Fruit fly (Drosophila melanogaster) whole organism, prepupa: Measurements from ENCODE around the gene CG14079.
A peak's percentile ranks its signal among the peaks of the same experiment; 100 is the strongest.

ENCODE experiments used
- Blimp-1 ChIP-seq: fragments of 200-800 bp; sonication (Bioruptor generic); optimal IDR thresholded peaks from 3 replicates; lab custom pipeline; 2017; ENCODE audit warnings: missing biosample characterization, missing genetic modification characterization, mild to moderate bottlenecking, moderate library complexity, missing genetic modification reagents
- CG10669 ChIP-seq: fragments of 200-800 bp; sonication (Bioruptor generic); optimal IDR thresholded peaks from 3 replicates; lab custom pipeline; 2018; ENCODE audit warnings: missing biosample characterization, mild to moderate bottlenecking, missing genetic modification characterization, moderate library complexity
- CG11294 ChIP-seq: fragments of 200-800 bp; sonication (Bioruptor generic); IDR thresholded peaks from 2 replicates; pipeline ENCODE4 v1.3.6; 2022; ENCODE audit warnings: missing biosample characterization, missing genetic modification characterization
- CG11762 ChIP-seq: fragments of 200-800 bp; sonication (Bioruptor generic); optimal IDR thresholded peaks from 3 replicates; lab custom pipeline; 2016; ENCODE audit warnings: missing biosample characterization, missing genetic modification characterization; ENCODE audit not compliant: insufficient read depth
- CG11902 ChIP-seq: fragments of 200-800 bp; sonication (Bioruptor generic); optimal IDR thresholded peaks from 3 replicates; lab custom pipeline; 2016; ENCODE audit warnings: missing biosample characterization, missing genetic modification characterization
- CG15336 ChIP-seq: fragments of 200-800 bp; sonication (Bioruptor generic); IDR thresholded peaks from 2 replicates; pipeline ENCODE4 v1.3.6; 2022; ENCODE audit warnings: missing biosample characterization, missing genetic modification characterization
- CG3032 ChIP-seq: fragments of 200-800 bp; optimal IDR thresholded peaks from 2 replicates; lab custom pipeline; 2019; ENCODE audit warnings: missing biosample characterization, mild to moderate bottlenecking, missing genetic modification characterization, moderate library complexity
- CG31627 ChIP-seq: fragments of 200-800 bp; sonication (Bioruptor generic); optimal IDR thresholded peaks from 3 replicates; lab custom pipeline; 2016; ENCODE audit warnings: missing biosample characterization, missing genetic modification characterization
- CG32006 ChIP-seq: fragments of 200-800 bp; sonication (Bioruptor generic); optimal IDR thresholded peaks from 3 replicates; lab custom pipeline; 2017; ENCODE audit warnings: missing biosample characterization, mild to moderate bottlenecking, missing genetic modification characterization
- CG34406 ChIP-seq: fragments of 200-800 bp; sonication (Bioruptor generic); optimal IDR thresholded peaks from 3 replicates; lab custom pipeline; 2016; ENCODE audit warnings: missing biosample characterization, missing genetic modification characterization
- CG3919 ChIP-seq: fragments of 200-800 bp; sonication (Bioruptor generic); optimal IDR thresholded peaks from 3 replicates; lab custom pipeline; 2016; ENCODE audit warnings: missing biosample characterization, missing genetic modification characterization
- CG6163 ChIP-seq: fragments of 200-800 bp; sonication (Bioruptor generic); IDR thresholded peaks from 3 replicates; pipeline ENCODE4 v1.3.6; 2022; ENCODE audit warnings: missing biosample characterization, missing genetic modification characterization
- CG6276 ChIP-seq: fragments of 200-800 bp; sonication (Bioruptor generic); optimal IDR thresholded peaks from 2 replicates; lab custom pipeline; 2017; ENCODE audit warnings: missing biosample characterization, mild to moderate bottlenecking, missing genetic modification characterization
- CG6854 ChIP-seq: fragments of 200-800 bp; sonication (Bioruptor generic); optimal IDR thresholded peaks from 2 replicates; lab custom pipeline; 2017; ENCODE audit warnings: missing biosample characterization, mild to moderate bottlenecking, missing genetic modification characterization
- CG9139 ChIP-seq: fragments of 200-800 bp; sonication (Bioruptor generic); optimal IDR thresholded peaks from 3 replicates; lab custom pipeline; 2017; ENCODE audit warnings: missing biosample characterization, mild to moderate bottlenecking, missing genetic modification characterization
- Eip78C ChIP-seq: fragments of 200-800 bp; sonication (Bioruptor generic); peaks from one replicate; lab custom pipeline; 2016; ENCODE audit warnings: missing biosample characterization, missing genetic modification characterization
- Gug ChIP-seq: fragments of 200-800 bp; sonication (Bioruptor generic); IDR thresholded peaks from 2 replicates; pipeline ENCODE4 v1.3.6; 2022; ENCODE audit warnings: missing biosample characterization, missing genetic modification characterization
- Hr39 ChIP-seq: fragments of 200-800 bp; sonication (Bioruptor generic); optimal IDR thresholded peaks from 2 replicates; lab custom pipeline; 2016; ENCODE audit warnings: missing biosample characterization, missing genetic modification characterization
- Met ChIP-seq: fragments of 200-800 bp; sonication (Bioruptor generic); optimal IDR thresholded peaks from 3 replicates; lab custom pipeline; 2016; ENCODE audit warnings: missing biosample characterization, missing genetic modification characterization
- Smox ChIP-seq: fragments of 200-800 bp; sonication (Bioruptor generic); optimal IDR thresholded peaks from 3 replicates; lab custom pipeline; 2016; ENCODE audit warnings: missing biosample characterization, missing genetic modification characterization
- Sox102F ChIP-seq: fragments of 200-800 bp; sonication (Bioruptor generic); optimal IDR thresholded peaks from 2 replicates; lab custom pipeline; 2016; ENCODE audit warnings: missing biosample characterization, mild to moderate bottlenecking, missing genetic modification characterization
- achi ChIP-seq: fragments of 200-800 bp; sonication (Bioruptor generic); optimal IDR thresholded peaks from 3 replicates; lab custom pipeline; 2016; ENCODE audit warnings: missing biosample characterization, missing genetic modification characterization
- cyc ChIP-seq: fragments of 200-800 bp; sonication (Bioruptor generic); optimal IDR thresholded peaks from 3 replicates; lab custom pipeline; 2016; ENCODE audit warnings: missing biosample characterization, missing genetic modification characterization
- dac ChIP-seq: fragments of 200-800 bp; sonication (Bioruptor generic); optimal IDR thresholded peaks from 2 replicates; lab custom pipeline; 2017; ENCODE audit warnings: missing biosample characterization, mild to moderate bottlenecking, missing genetic modification characterization
- esn ChIP-seq: fragments of 200-800 bp; sonication (Bioruptor generic); optimal IDR thresholded peaks from 2 replicates; lab custom pipeline; 2016; ENCODE audit warnings: missing biosample characterization, mild to moderate bottlenecking, missing genetic modification characterization, moderate library complexity
- fd59A ChIP-seq: fragments of 200-800 bp; sonication (Bioruptor generic); optimal IDR thresholded peaks from 2 replicates; lab custom pipeline; 2017; ENCODE audit warnings: missing biosample characterization, mild to moderate bottlenecking, missing genetic modification characterization, missing genetic modification reagents
- net ChIP-seq: fragments of 200-800 bp; sonication (Bioruptor generic); optimal IDR thresholded peaks from 3 replicates; lab custom pipeline; 2016; ENCODE audit warnings: missing biosample characterization, missing genetic modification characterization
- ss ChIP-seq, 2 experiments: fragments of 200-800 bp; sonication (Bioruptor generic); optimal IDR thresholded peaks; 2 replicates in 1 of 2; 3 replicates in 1 of 2; lab custom pipeline; 2017 to 2018; ENCODE audit warnings: mild to moderate bottlenecking in 2 of 2, missing biosample characterization in 2 of 2, missing genetic modification characterization in 2 of 2, moderate library complexity in 1 of 2
- svp ChIP-seq: fragments of 200-800 bp; sonication (Bioruptor generic); peaks from one replicate; lab custom pipeline; 2016; ENCODE audit warnings: missing biosample characterization, missing genetic modification characterization

Gene CG14079

DNA sequence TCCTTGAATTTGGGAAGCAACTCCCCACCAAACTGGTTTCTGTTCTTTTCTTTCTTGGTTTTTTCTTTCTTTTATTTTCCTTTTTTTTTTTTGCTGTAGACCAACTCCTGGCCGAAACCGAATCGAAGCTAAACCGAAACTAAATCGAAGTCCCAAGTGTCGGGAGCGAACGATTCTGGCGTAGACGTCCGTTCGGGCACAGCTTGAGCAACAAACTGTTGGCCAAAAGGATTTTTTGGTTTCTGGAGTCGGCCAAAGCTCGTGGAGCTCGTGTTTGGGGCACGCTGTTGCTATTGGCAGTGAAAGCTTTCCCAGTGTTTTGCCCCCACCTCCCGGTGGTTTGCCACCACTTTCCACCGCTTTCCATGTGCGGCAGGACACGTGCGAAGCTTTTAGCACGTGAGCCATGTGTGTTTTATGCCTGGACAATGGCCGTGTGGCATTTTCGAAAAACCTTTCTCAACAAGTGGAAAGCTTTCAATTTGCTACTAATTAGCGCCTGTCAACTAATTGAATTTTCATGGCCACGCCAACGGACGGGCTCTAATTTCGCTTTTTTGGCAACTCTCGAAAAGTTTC is 41.2 kb downstream of the CG14079 start, which contains the start of gene CG14082:
Gene CG14082, minus strand, starts transcription at position 51 of the 579 bp plus-strand sequence.
- peak; percentile 16 for TF ChIP-seq Eip78C (GFP tag; lab: Kevin White, UChicago)
- no peak for TF ChIP-seq Hr39 (GFP tag; lab: Kevin White, UChicago)

DNA sequence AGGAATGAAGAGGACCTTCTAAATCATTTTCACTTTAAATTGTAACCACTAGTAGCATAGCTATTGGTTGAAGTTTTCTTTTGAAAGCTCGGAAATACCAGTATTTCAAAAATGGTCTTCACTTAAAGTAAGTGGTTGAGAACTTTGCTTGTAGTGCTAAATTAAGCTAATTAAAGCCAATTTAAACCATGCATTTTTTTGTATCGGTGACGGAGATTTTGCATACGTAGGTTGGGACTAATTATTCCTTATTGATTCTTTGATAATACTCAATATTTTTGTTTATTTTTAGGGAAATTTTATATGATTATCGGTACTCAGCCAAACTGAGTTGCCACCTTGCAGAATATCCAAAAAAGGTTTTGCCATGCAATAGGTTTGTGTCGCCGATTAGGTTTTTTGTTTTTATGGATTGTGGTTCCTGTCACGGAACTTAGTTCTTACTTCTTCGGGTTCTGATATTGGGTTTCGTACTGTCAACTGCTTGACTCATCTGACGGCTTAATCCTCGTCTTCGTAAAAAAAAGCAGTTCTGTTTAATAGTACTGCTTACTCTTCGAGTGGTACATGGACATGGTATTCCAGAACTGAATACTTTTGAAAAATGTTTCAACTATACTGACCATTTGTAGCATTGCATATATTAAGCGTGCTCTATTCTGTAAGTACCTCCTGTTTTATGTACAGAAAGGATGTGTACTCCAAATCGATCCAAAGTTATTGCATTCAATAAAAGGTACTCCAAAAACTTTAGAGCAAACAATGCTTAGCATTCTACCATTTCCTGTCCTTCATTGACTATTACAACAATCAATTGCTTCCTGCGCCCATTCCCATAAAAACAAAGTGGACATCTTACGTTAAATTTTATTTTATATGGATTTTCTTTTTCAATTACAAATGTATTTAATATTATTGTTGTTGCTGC is 42.5 kb downstream of the CG14079 start:
- TF ChIP-seq dac = no peak
- no peak for TF ChIP-seq CG11902
- no peak for TF ChIP-seq CG6163
- TF ChIP-seq CG3032 (tag; lab: Kevin White, UChicago) = peak; percentile 2
- TF ChIP-seq CG31627 (GFP tag; lab: Kevin White, UChicago) = no peak
- peak; percentile 15 for TF ChIP-seq Eip78C (GFP tag; lab: Kevin White, UChicago)
- TF ChIP-seq svp = peak; percentile 24

DNA sequence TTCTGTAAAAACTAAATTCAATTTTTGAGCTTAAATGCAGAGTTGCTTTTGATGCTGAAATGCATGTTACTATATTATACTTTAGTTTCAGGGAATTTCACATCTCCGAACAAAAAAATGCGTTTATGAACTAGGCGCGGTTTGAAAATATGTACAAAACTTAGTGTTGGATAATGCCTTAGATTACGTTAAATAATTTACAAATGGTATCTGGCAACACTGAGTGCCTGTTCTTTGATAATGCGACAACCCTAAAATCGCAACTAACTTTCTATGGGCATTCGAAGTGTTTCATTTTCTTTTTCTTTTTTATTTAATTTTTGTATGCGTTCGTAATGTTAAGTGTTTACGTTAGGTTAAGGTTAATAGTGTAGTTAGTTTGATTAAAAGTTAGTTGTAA is 44.8 kb downstream of the CG14079 start:
- TF ChIP-seq cyc (GFP tag; lab: Kevin White, UChicago) (no peak), CG9139 (no peak), CG6854 (GFP tag; lab: Kevin White, UChicago) (no peak), CG3032 (tag; lab: Kevin White, UChicago) (no peak), esn (no peak), CG11294 (GFP tag; lab: Robert Waterston, UW) (no peak), CG3919 (GFP tag; lab: Kevin White, UChicago) (no peak), Sox102F (GFP tag; lab: Kevin White, UChicago) (no peak), Gug (GFP tag; lab: Robert Waterston, UW) (no peak), CG6276 (GFP tag; lab: Kevin White, UChicago) (no peak), Smox (no peak), CG15336 (GFP tag; lab: Robert Waterston, UW) (no peak), Blimp-1 (GFP tag; lab: Kevin White, UChicago) (no peak), net (no peak), CG11762 (GFP tag; lab: Kevin White, UChicago) (no peak), ss (GFP tag; optimal IDR thresholded peaks at IDR 0.05; lab: Kevin White, UChicago) (no peak)

DNA sequence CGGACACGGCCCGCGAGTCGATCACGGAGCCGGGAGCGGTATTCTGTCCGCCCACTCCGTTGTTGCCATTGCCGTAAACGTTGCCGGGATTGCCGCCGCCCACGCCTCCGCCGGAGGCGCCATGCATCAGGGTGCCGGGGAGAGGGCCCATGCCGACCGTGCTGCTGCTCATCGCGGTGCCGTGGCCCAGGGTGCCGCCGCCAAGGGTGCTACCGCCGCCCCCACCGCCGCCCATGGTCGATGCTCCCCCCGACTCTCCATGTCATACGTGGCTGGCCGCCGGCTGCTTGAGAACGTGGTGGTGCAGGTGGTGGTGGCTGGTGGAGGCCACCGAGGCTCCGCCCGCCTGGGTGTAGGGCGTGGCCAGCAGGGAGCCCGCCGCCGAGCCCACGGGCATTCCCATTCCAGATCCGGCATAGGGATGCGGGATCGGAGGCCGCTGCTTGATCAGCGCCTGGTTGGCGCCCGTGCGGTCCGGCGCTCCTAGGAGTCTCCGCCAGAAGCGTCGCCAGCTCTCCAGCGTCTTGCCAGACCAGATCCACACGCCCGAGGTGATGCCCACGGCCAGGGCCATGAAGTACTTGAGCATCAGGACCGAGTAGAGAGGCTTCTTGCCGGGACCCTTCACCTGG is 46.3 kb downstream of the CG14079 start:
- TF ChIP-seq CG34406 (GFP tag; lab: Kevin White, UChicago) (no peak), CG32006 (GFP tag; lab: Kevin White, UChicago) (no peak), fd59A (GFP tag; lab: Kevin White, UChicago) (no peak), CG10669 (GFP tag; lab: Kevin White, UChicago) (no peak), CG6163 (no peak)

DNA sequence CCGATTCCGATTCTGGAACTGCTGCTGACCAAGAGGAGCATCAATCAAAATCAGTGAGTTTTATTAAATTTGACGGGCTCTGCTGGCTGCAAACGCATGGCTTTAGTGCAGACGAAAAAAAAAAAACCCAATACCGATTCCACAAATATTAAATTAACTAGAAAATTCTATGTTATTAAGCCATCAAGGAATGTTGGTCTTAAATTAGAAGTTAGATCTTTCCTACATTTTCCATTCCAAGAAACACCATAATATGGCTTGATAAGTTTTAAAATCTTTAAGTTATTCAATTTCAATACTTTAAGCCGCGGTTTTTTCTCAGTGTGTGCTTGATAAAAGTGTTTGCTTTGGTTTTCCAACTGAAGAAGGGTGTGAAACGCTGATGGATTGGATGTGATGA is 49.4 kb downstream of the CG14079 start:
- peak; percentile 16 for TF ChIP-seq Met (GFP tag; lab: Kevin White, UChicago)
- TF ChIP-seq CG34406 (GFP tag; lab: Kevin White, UChicago) = no peak
- TF ChIP-seq esn = peak; percentile 9
- peak; percentile 82 for TF ChIP-seq Eip78C (GFP tag; lab: Kevin White, UChicago)
- TF ChIP-seq achi = peak; percentile 20
- TF ChIP-seq svp = peak; percentile 40
